Worm (Caenorhabditis elegans): ENCODE measurements around the gene fbxa-196.

- TF ChIP-seq snpc-4 (tag; optimal IDR thresholded peaks at IDR 0.05) (no peak), nhr-28 (tag; optimal IDR thresholded peaks at IDR 0.05) (no peak), pha-4 (tag; optimal IDR thresholded peaks at IDR 0.05) (no peak), tbx-8 (GFP tag; optimal IDR thresholded peaks at IDR 0.05) (no peak), ztf-11 (tag; optimal IDR thresholded peaks at IDR 0.05) (no peak), mls-2 (tag; optimal IDR thresholded peaks at IDR 0.05) (no peak), nhr-237 (tag; optimal IDR thresholded peaks at IDR 0.05) (no peak), blmp-1 (tag; optimal IDR thresholded peaks at IDR 0.05) (no peak), zip-8 (tag; optimal IDR thresholded peaks at IDR 0.05) (no peak), unc-62 (GFP tag; optimal IDR thresholded peaks at IDR 0.05) (no peak), mep-1 (tag; optimal IDR thresholded peaks at IDR 0.05) (no peak)
Observed at ce11 chrV:6450129-6451011, 1.9 kb downstream of the fbxa-196 start, which contains the start of gene acl-8.
